Worm (Caenorhabditis elegans): ENCODE results near the gene T05C7.5.

DNA sequence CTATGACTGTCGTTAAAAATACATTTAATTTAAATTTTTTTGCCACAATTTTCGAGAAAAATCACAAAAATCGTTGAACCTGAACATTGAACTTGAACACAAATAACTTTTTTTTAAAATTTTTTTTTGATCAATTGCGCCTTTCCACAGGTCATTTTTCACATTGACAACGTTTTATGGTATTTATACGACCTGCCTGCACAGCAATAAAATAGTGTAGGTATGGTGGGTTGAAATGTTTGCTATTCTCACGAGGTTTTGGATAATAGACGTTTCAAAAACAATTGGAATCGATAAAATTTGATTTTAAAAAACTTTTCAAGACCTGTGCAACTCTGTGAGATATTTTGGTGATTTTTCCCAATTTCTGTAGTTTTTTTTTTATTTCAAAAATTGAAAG, 19.5 kb upstream of the T05C7.5 start:
- TF ChIP-seq W03F9.2 (tag; optimal IDR thresholded peaks at IDR 0.05) (no peak), dao-5 (tag; optimal IDR thresholded peaks at IDR 0.05) (no peak), him-1 (tag; optimal IDR thresholded peaks at IDR 0.05) (no peak)

All from whole organism, L4/young adult.